Fruit fly (Drosophila melanogaster): ENCODE data around the gene CG43115.

Gene CG43115

DNA sequence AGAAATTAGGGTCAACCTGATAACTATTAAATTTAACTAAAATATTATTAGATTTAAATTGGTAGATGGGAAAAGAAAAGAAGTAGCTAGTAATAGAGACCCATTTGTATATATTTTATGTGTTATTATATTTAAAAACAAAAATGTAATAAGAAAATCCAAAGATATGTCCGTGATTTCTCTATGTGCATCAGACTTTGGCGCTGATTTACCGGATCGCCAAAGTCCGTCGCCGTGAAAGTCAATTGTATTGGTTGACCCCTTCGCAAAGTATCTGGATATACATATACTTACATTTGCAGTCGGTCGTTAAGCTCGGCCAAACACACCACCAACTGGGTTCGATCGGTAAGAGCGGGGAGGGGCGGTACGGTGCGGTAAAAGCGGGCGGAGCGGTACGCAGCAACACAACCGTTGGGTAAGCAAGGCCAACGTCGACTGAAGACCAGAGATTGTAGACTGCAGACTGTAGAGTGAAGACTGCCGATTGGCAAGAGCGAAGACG, 10.9 kb upstream of the CG43115 start (continued):
- TF ChIP-seq CG13287 (GFP tag; IDR thresholded peaks at IDR 0.05; ENCODE audit: partially characterized antibody) (no peak), grn (GFP tag; optimal IDR thresholded peaks at IDR 0.05) (no peak), CG12299 (tag; optimal IDR thresholded peaks at IDR 0.05) (peak; percentile 2), ham (GFP tag; IDR thresholded peaks at IDR 0.05) (no peak), CkIIα-i1 (GFP tag; IDR thresholded peaks at IDR 0.05) (no peak), Lhr (GFP tag; optimal IDR thresholded peaks at IDR 0.05) (no peak), CG15601 (tag; optimal IDR thresholded peaks at IDR 0.05) (no peak), CG30020 (tag; optimal IDR thresholded peaks at IDR 0.05) (no peak), Ssrp (tag; optimal IDR thresholded peaks at IDR 0.05) (peak; percentile 39), CG10147 (GFP tag; optimal IDR thresholded peaks at IDR 0.05) (no peak), twi (tag; optimal IDR thresholded peaks at IDR 0.05) (no peak), sna (GFP tag; IDR thresholded peaks at IDR 0.05; ENCODE audit: partially characterized antibody) (no peak), Rx (GFP tag; IDR thresholded peaks at IDR 0.05) (no peak), CG7271 (tag; optimal IDR thresholded peaks at IDR 0.05) (no peak), kah (GFP tag; optimal IDR thresholded peaks at IDR 0.05) (no peak), pan (optimal IDR thresholded peaks at IDR 0.05) (no peak), pan (GFP tag; optimal IDR thresholded peaks at IDR 0.05 in 1 of 2, IDR thresholded peaks at IDR 0.05 in 1 of 2) (peak in 1 of 2 experiments; percentile 16), Vsx1 (GFP tag; optimal IDR thresholded peaks at IDR 0.05) (no peak), ken (GFP tag; IDR thresholded peaks at IDR 0.05) (no peak), CG17802 (tag; optimal IDR thresholded peaks at IDR 0.05) (no peak), Spps (tag; optimal IDR thresholded peaks at IDR 0.05) (no peak), Hr51 (GFP tag; optimal IDR thresholded peaks at IDR 0.05) (peak in 1 of 2 experiments; percentile 66), CG10267 (tag; optimal IDR thresholded peaks at IDR 0.05) (no peak), Fer1 (GFP tag; optimal IDR thresholded peaks at IDR 0.05) (no peak), esg (GFP tag; conservative IDR thresholded peaks at IDR 0.05) (no peak; the same call in 1 of the 2 replicates), D (optimal IDR thresholded peaks at IDR 0.05) (no peak), D (GFP tag; optimal IDR thresholded peaks at IDR 0.05) (peak; percentile 8), stwl (tag; optimal IDR thresholded peaks at IDR 0.05) (no peak), ind (GFP tag; optimal IDR thresholded peaks at IDR 0.05) (no peak), Sry-β (GFP tag; optimal IDR thresholded peaks at IDR 0.05) (no peak), CG6683 (GFP tag; optimal IDR thresholded peaks at IDR 0.05) (no peak), slbo (GFP tag; IDR thresholded peaks at IDR 0.05) (no peak), CG12659 (GFP tag; optimal IDR thresholded peaks at IDR 0.05) (peak; percentile 10), ara (GFP tag; IDR thresholded peaks at IDR 0.05) (no peak), CG31224 (GFP tag; IDR thresholded peaks at IDR 0.05) (no peak), Oaz (GFP tag; IDR thresholded peaks at IDR 0.05) (no peak), ems (GFP tag; optimal IDR thresholded peaks at IDR 0.05) (no peak), phol (tag; optimal IDR thresholded peaks at IDR 0.05) (peak; percentile 49), Oli (tag; optimal IDR thresholded peaks at IDR 0.05) (peak; percentile 26), cg (GFP tag; optimal IDR thresholded peaks at IDR 0.05) (no peak), Dp (GFP tag; optimal IDR thresholded peaks at IDR 0.05) (no peak), dan (GFP tag; IDR thresholded peaks at IDR 0.05) (no peak), CG15011 (GFP tag; optimal IDR thresholded peaks at IDR 0.05) (no peak), wdn (GFP tag; IDR thresholded peaks at IDR 0.05) (no peak), jing (GFP tag; optimal IDR thresholded peaks at IDR 0.05) (no peak), mirr (GFP tag; optimal IDR thresholded peaks at IDR 0.05) (no peak), jigr1 (GFP tag; IDR thresholded peaks at IDR 0.05) (no peak), CG14441 (GFP tag; IDR thresholded peaks at IDR 0.05) (no peak), Mrtf (GFP tag; IDR thresholded peaks at IDR 0.05) (no peak)

All from whole organism, embryonic.